Fruit fly (Drosophila melanogaster): ENCODE results near the gene ppan.
A peak's percentile ranks its signal among the peaks of the same experiment; 100 is the strongest.

ppan gene

DNA sequence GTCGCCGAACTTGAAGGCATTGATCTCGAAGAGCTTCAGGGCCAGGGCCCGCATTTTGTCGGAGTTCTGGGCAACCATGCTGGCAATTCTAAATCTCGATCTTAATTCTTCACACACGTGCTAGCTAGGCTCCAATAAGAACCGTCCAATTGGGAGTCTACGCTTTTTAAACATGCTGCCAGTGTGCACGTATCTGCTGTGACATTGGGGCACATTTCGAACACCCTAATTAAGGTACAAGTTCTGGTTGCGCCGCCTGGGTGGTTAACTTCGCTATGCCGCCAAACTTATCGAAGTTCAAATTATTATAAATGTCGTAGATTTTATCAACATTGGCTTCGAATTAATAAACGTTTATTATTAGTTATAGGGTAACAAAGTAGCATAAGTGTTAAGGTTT is 42.9 kb upstream of the ppan start, which contains the start of gene r-l (continued):
- TF ChIP-seq Sry-β (GFP tag; optimal IDR thresholded peaks at IDR 0.05), result no peak
- no peak for TF ChIP-seq abd-A (tag; optimal IDR thresholded peaks at IDR 0.05)
- TF ChIP-seq exex (tag; optimal IDR thresholded peaks at IDR 0.05), result peak; percentile 81
- no peak for TF ChIP-seq CG10979 (tag; optimal IDR thresholded peaks at IDR 0.05)
- TF ChIP-seq kay (GFP tag; optimal IDR thresholded peaks at IDR 0.05), result no peak
- TF ChIP-seq tio (GFP tag; optimal IDR thresholded peaks at IDR 0.05), result no peak
- no peak for TF ChIP-seq Dfd (GFP tag; optimal IDR thresholded peaks at IDR 0.05)
- no peak for TF ChIP-seq ab (GFP tag; optimal IDR thresholded peaks at IDR 0.05)
- TF ChIP-seq CG2712 (tag; optimal IDR thresholded peaks at IDR 0.05), result peak; percentile 39
- peak; percentile 8 for TF ChIP-seq chn (GFP tag; optimal IDR thresholded peaks at IDR 0.05)
- TF ChIP-seq Oaz (GFP tag; IDR thresholded peaks at IDR 0.05), result no peak
- no peak for TF ChIP-seq bbx (GFP tag; IDR thresholded peaks at IDR 0.05; ENCODE audit: partially characterized antibody)
- TF ChIP-seq tll (GFP tag; optimal IDR thresholded peaks at IDR 0.05), result no peak
- no peak for TF ChIP-seq ATbp (GFP tag; optimal IDR thresholded peaks at IDR 0.05)
- peak; percentile 96 to 99 for TF ChIP-seq insv (GFP tag; optimal IDR thresholded peaks at IDR 0.05)
- no peak for TF ChIP-seq org-1 (GFP tag; optimal IDR thresholded peaks at IDR 0.05)
- no peak for TF ChIP-seq Hr3 (GFP tag; optimal IDR thresholded peaks at IDR 0.05)
- peak; percentile 58 for TF ChIP-seq CTCF (GFP tag; optimal IDR thresholded peaks at IDR 0.05)
- TF ChIP-seq CG7839 (tag; optimal IDR thresholded peaks at IDR 0.05), result no peak
- TF ChIP-seq Ada2b (GFP tag; IDR thresholded peaks at IDR 0.05), result no peak
- no peak for TF ChIP-seq CG8281 (tag; optimal IDR thresholded peaks at IDR 0.05)
- TF ChIP-seq CG10543 (GFP tag; optimal IDR thresholded peaks at IDR 0.05), result no peak
- TF ChIP-seq Jarid2 (GFP tag; optimal IDR thresholded peaks at IDR 0.05), result no peak
- TF ChIP-seq Gug (GFP tag; IDR thresholded peaks at IDR 0.05), result no peak
- peak; percentile 43 for TF ChIP-seq grn (GFP tag; optimal IDR thresholded peaks at IDR 0.05)
- TF ChIP-seq CG16863 (GFP tag; optimal IDR thresholded peaks at IDR 0.05), result no peak
- peak; percentile 26; the same call in 1 of the 3 replicates for TF ChIP-seq otp (GFP tag; IDR thresholded peaks at IDR 0.05)
- TF ChIP-seq CG3847 (GFP tag; IDR thresholded peaks at IDR 0.05), result peak; percentile 64
- TF ChIP-seq Dref (GFP tag; IDR thresholded peaks at IDR 0.05), result peak; percentile 93
- peak; percentile 15 for TF ChIP-seq Dip3 (GFP tag; optimal IDR thresholded peaks at IDR 0.05)
- TF ChIP-seq CG12769 (tag; optimal IDR thresholded peaks at IDR 0.05), result peak; percentile 42
- TF ChIP-seq Vsx1 (GFP tag; optimal IDR thresholded peaks at IDR 0.05), result peak; percentile 44
- TF ChIP-seq gfzf (GFP tag; optimal IDR thresholded peaks at IDR 0.05), result peak; percentile 98
- peak; percentile 65 for TF ChIP-seq sens (GFP tag)
- TF ChIP-seq MBD-R2 (GFP tag; IDR thresholded peaks at IDR 0.05), result peak; percentile 84
- TF ChIP-seq H2.0 (GFP tag; IDR thresholded peaks at IDR 0.05), result no peak
- no peak for TF ChIP-seq Asciz (GFP tag; optimal IDR thresholded peaks at IDR 0.05)
- no peak for TF ChIP-seq CG18764 (GFP tag; optimal IDR thresholded peaks at IDR 0.05)
- TF ChIP-seq Dp (GFP tag; optimal IDR thresholded peaks at IDR 0.05), result peak; percentile 100
- TF ChIP-seq her (GFP tag; optimal IDR thresholded peaks at IDR 0.05), result no peak
- TF ChIP-seq twi (tag; optimal IDR thresholded peaks at IDR 0.05), result peak; percentile 34
- TF ChIP-seq Rfx (GFP tag; IDR thresholded peaks at IDR 0.05), result 0 out of 2 replicates have a peak, but pooled peaks have one; percentile 15
- peak; percentile 18 for TF ChIP-seq NC2β (GFP tag; optimal IDR thresholded peaks at IDR 0.05)
- TF ChIP-seq zf30C (GFP tag; optimal IDR thresholded peaks at IDR 0.05), result no peak
- TF ChIP-seq CG18619 (GFP tag; optimal IDR thresholded peaks at IDR 0.05), result no peak
- peak; percentile 92 for TF ChIP-seq dm (GFP tag; optimal IDR thresholded peaks at IDR 0.05)
- TF ChIP-seq CG8765 (GFP tag; IDR thresholded peaks at IDR 0.05), result no peak
- peak; percentile 44 for TF ChIP-seq p53 (GFP tag; optimal IDR thresholded peaks at IDR 0.05)
- TF ChIP-seq yki (optimal IDR thresholded peaks at IDR 0.05), result no peak
- peak; percentile 80 for TF ChIP-seq Nf-YC (tag; optimal IDR thresholded peaks at IDR 0.05)
- TF ChIP-seq toy (GFP tag; IDR thresholded peaks at IDR 0.05), result no peak
- no peak for TF ChIP-seq CG3281 (GFP tag; optimal IDR thresholded peaks at IDR 0.05)
- peak; percentile 73 for TF ChIP-seq CG2116 (GFP tag; optimal IDR thresholded peaks at IDR 0.05)
